Worm (Caenorhabditis elegans) whole organism, L2 larva: ENCODE data around the gene F35H10.3.

ENCODE experiments used
- C34F6.9 ChIP-seq: fragments of 150-350 bp; optimal IDR thresholded peaks from 2 replicates; lab custom pipeline; 2014; ENCODE audit warnings: missing biosample characterization, missing genetic modification characterization
- F13H6.1 ChIP-seq: sonication (generic microtip); optimal IDR thresholded peaks from 2 replicates; lab custom pipeline; 2016; ENCODE audit warnings: missing genetic modification characterization, missing compliant biosample characterization
- Y55F3AM.14 ChIP-seq: fragments of 200-800 bp; sonication (Bioruptor generic); optimal IDR thresholded peaks from 2 replicates; lab custom pipeline; 2018; ENCODE audit warnings: mild to moderate bottlenecking, missing genetic modification characterization, missing compliant biosample characterization
- ZK546.5 ChIP-seq: sonication (generic microtip); optimal IDR thresholded peaks from 2 replicates; lab custom pipeline; 2017; ENCODE audit warnings: missing biosample characterization, missing genetic modification characterization
- alr-1 ChIP-seq: fragments of 150-350 bp; optimal IDR thresholded peaks from 2 replicates; lab custom pipeline; 2014; ENCODE audit warnings: missing biosample characterization, missing genetic modification characterization
- aly-2 ChIP-seq: fragments of 150-350 bp; optimal IDR thresholded peaks from 2 replicates; lab custom pipeline; 2014; ENCODE audit warnings: missing biosample characterization, missing genetic modification characterization
- ama-1 ChIP-seq: fragments of 150-350 bp; optimal IDR thresholded peaks from 2 replicates; lab custom pipeline; 2018; ENCODE audit warnings: inconsistent platforms
- ceh-16 ChIP-seq: fragments of 150-350 bp; optimal IDR thresholded peaks from 2 replicates; lab custom pipeline; 2014; ENCODE audit warnings: missing biosample characterization, missing genetic modification characterization
- ceh-82 ChIP-seq: fragments of 150-350 bp; optimal IDR thresholded peaks from 2 replicates; lab custom pipeline; 2014; ENCODE audit warnings: missing biosample characterization, missing genetic modification characterization
- crh-2 ChIP-seq: sonication (generic microtip); optimal IDR thresholded peaks from 2 replicates; lab custom pipeline; 2017; ENCODE audit warnings: missing biosample characterization, missing genetic modification characterization
- dmd-4 ChIP-seq: sonication (generic microtip); optimal IDR thresholded peaks from 2 replicates; lab custom pipeline; 2017; ENCODE audit warnings: missing biosample characterization, missing genetic modification characterization
- egl-27 ChIP-seq: sonication (generic microtip); optimal IDR thresholded peaks from 3 replicates; lab custom pipeline; 2017; ENCODE audit warnings: missing biosample characterization, missing genetic modification reagents, missing genetic modification characterization
- fos-1 ChIP-seq: fragments of 150-350 bp; optimal IDR thresholded peaks from 2 replicates; lab custom pipeline; 2014; ENCODE audit warnings: missing biosample characterization, missing genetic modification characterization
- gmeb-1 ChIP-seq: fragments of 150-350 bp; optimal IDR thresholded peaks from 2 replicates; lab custom pipeline; 2014; ENCODE audit warnings: missing biosample characterization, missing genetic modification characterization
- lin-11 ChIP-seq: fragments of 150-350 bp; sonication (generic microtip); optimal IDR thresholded peaks from 2 replicates; lab custom pipeline; 2014; ENCODE audit warnings: missing biosample characterization, missing genetic modification characterization, inconsistent platforms, mixed read lengths
- lin-13 ChIP-seq: fragments of 150-350 bp; optimal IDR thresholded peaks from 2 replicates; lab custom pipeline; 2014; ENCODE audit warnings: missing biosample characterization, missing genetic modification reagents, missing genetic modification characterization
- lin-39 ChIP-seq: fragments of 150-350 bp; optimal IDR thresholded peaks from 2 replicates; lab custom pipeline; 2014; ENCODE audit warnings: missing biosample characterization, missing genetic modification reagents, missing genetic modification characterization
- lsy-2 ChIP-seq, 2 experiments: fragments of 150-350 bp in 1 of 2; sonication (generic microtip) in 1 of 2; optimal IDR thresholded peaks; 2 replicates each; lab custom pipeline; 2014 to 2017; ENCODE audit warnings: missing biosample characterization in 2 of 2, missing genetic modification characterization in 2 of 2
- mab-5 ChIP-seq: fragments of 150-350 bp; optimal IDR thresholded peaks from 2 replicates; lab custom pipeline; 2014; ENCODE audit warnings: missing biosample characterization, missing genetic modification characterization
- mdl-1 ChIP-seq, 2 experiments: fragments of 150-350 bp in 1 of 2; sonication (generic microtip) in 1 of 2; optimal IDR thresholded peaks; 2 replicates each; lab custom pipeline; 2017; ENCODE audit warnings: missing biosample characterization in 2 of 2, missing genetic modification characterization in 2 of 2
- nhr-10 ChIP-seq: sonication (generic microtip); optimal IDR thresholded peaks from 2 replicates; lab custom pipeline; 2017; ENCODE audit warnings: missing biosample characterization, missing genetic modification characterization
- nhr-11 ChIP-seq: fragments of 150-350 bp; optimal IDR thresholded peaks from 2 replicates; lab custom pipeline; 2014; ENCODE audit warnings: missing biosample characterization, missing genetic modification characterization
- nhr-12 ChIP-seq: fragments of 150-350 bp; optimal IDR thresholded peaks from 2 replicates; lab custom pipeline; 2014; ENCODE audit warnings: missing biosample characterization, missing genetic modification characterization
- nhr-129 ChIP-seq: fragments of 150-350 bp; optimal IDR thresholded peaks from 2 replicates; lab custom pipeline; 2014; ENCODE audit warnings: missing biosample characterization, missing genetic modification characterization
- nhr-21 ChIP-seq: fragments of 150-350 bp; optimal IDR thresholded peaks from 2 replicates; lab custom pipeline; 2014; ENCODE audit warnings: missing biosample characterization, missing genetic modification characterization
- nhr-23 ChIP-seq: fragments of 150-350 bp; optimal IDR thresholded peaks from 2 replicates; lab custom pipeline; 2014; ENCODE audit warnings: missing biosample characterization, missing genetic modification reagents, missing genetic modification characterization
- nhr-237 ChIP-seq: fragments of 150-350 bp; optimal IDR thresholded peaks from 2 replicates; lab custom pipeline; 2014; ENCODE audit warnings: missing biosample characterization, missing genetic modification characterization
- nhr-25 ChIP-seq: fragments of 150-350 bp; sonication (generic microtip); optimal IDR thresholded peaks from 3 replicates; lab custom pipeline; 2014; ENCODE audit warnings: missing biosample characterization, missing genetic modification characterization
- nhr-6 ChIP-seq: fragments of 150-350 bp; optimal IDR thresholded peaks from 2 replicates; lab custom pipeline; 2014; ENCODE audit warnings: missing biosample characterization, missing genetic modification characterization
- peb-1 ChIP-seq: fragments of 150-350 bp; optimal IDR thresholded peaks from 2 replicates; lab custom pipeline; 2014; ENCODE audit warnings: missing biosample characterization, missing genetic modification characterization
- sem-4 ChIP-seq: fragments of 150-350 bp; optimal IDR thresholded peaks from 2 replicates; lab custom pipeline; 2014; ENCODE audit warnings: missing biosample characterization, missing genetic modification reagents, missing genetic modification characterization
- skn-1 ChIP-seq: sonication (generic microtip); optimal IDR thresholded peaks from 2 replicates; lab custom pipeline; 2017; ENCODE audit warnings: missing biosample characterization, missing genetic modification characterization
- sma-3 ChIP-seq: sonication (generic microtip); optimal IDR thresholded peaks from 2 replicates; lab custom pipeline; 2016; ENCODE audit warnings: missing genetic modification reagents, missing genetic modification characterization, missing compliant biosample characterization
- sma-9 ChIP-seq, 2 experiments: fragments of 150-350 bp in 1 of 2; sonication (generic microtip) in 1 of 2; optimal IDR thresholded peaks; 2 replicates each; lab custom pipeline; 2014 to 2016; ENCODE audit warnings: missing genetic modification characterization in 2 of 2, mild to moderate bottlenecking in 1 of 2, missing biosample characterization in 1 of 2, missing compliant biosample characterization in 1 of 2, missing genetic modification reagents in 1 of 2, moderate library complexity in 1 of 2
- snpc-4 ChIP-seq: fragments of 150-350 bp; optimal IDR thresholded peaks from 2 replicates; lab custom pipeline; 2014; ENCODE audit warnings: missing biosample characterization, missing genetic modification characterization
- unc-39 ChIP-seq: fragments of 150-350 bp; optimal IDR thresholded peaks from 2 replicates; lab custom pipeline; 2014; ENCODE audit warnings: missing biosample characterization, missing genetic modification characterization
- unc-55 ChIP-seq: fragments of 150-350 bp; sonication (generic microtip); optimal IDR thresholded peaks from 3 replicates; lab custom pipeline; 2014; ENCODE audit warnings: missing biosample characterization, missing genetic modification reagents, missing genetic modification characterization
- unc-62 ChIP-seq: fragments of 150-350 bp; optimal IDR thresholded peaks from 2 replicates; lab custom pipeline; 2014; ENCODE audit warnings: missing biosample characterization, missing genetic modification reagents, missing genetic modification characterization
- ztf-1 ChIP-seq: fragments of 200-800 bp; sonication (Bioruptor generic); conservative IDR thresholded peaks from 2 replicates; pipeline ENCODE4 v1.3.6; 2022; ENCODE audit warnings: missing genetic modification characterization, missing compliant biosample characterization
- ztf-4 ChIP-seq: fragments of 150-350 bp; optimal IDR thresholded peaks from 2 replicates; lab custom pipeline; 2014; ENCODE audit warnings: missing biosample characterization, missing genetic modification characterization

Gene F35H10.3

DNA sequence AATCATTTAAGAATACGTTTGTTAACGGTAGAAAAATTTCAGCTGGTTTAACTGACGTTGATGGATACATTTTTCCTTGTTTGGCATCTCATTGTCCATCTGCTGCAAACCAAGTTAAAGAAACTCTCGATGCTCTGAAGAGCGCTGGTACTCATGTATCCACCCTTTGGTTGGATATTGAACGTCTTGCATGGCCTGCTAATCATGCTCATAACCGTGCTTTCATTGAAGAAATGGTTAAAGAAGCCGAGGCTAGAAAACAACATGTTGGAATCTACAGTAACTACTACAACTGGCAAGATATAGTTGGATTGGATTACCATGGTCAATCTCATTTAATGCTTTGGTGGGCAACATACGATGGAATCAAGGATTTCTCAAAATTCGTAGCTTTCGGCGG is 7.3 kb downstream of the F35H10.3 start:
- TF ChIP-seq fos-1 (tag; lab: Kevin White, UChicago) (no peak), nhr-6 (tag; lab: Kevin White, UChicago) (no peak), lin-13 (GFP tag; lab: Kevin White, UChicago) (no peak), ztf-4 (tag; lab: Kevin White, UChicago) (no peak), C34F6.9 (no peak), ZK546.5 (tag; lab: Kevin White, UChicago) (no peak), gmeb-1 (tag; lab: Kevin White, UChicago) (no peak), aly-2 (tag; lab: Kevin White, UChicago) (no peak)
- TF ChIP-seq, all 48 proteins: peak for 0

DNA sequence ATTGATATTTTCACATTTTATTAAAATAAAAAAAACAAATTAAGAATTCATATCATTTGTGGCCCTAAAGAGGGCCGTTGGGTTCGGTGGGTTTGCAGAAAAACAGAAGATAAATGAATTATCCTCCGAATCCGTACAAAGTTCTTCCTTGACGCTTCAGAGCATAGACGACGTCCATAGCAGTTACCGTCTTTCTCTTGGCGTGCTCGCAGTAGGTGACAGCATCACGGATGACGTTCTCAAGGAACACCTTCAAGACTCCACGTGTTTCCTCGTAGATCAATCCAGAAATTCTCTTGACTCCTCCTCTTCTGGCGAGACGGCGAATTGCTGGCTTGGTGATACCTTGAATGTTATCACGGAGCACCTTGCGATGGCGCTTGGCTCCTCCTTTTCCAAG is 7.8 kb downstream of the F35H10.3 start:
- TF ChIP-seq ceh-16 (no peak), nhr-25 (tag; lab: Kevin White, UChicago) (no peak), aly-2 (tag; lab: Kevin White, UChicago) (no peak), unc-55 (GFP tag; lab: Kevin White, UChicago) (no peak), egl-27 (no peak), snpc-4 (tag; lab: Kevin White, UChicago) (no peak), dmd-4 (tag; lab: Kevin White, UChicago) (no peak), F13H6.1 (no peak), Y55F3AM.14 (GFP tag; lab: Kevin White, UChicago) (no peak), gmeb-1 (tag; lab: Kevin White, UChicago) (no peak), sma-3 (GFP tag; lab: Kevin White, UChicago) (no peak), alr-1 (tag; lab: Kevin White, UChicago) (no peak), fos-1 (tag; lab: Kevin White, UChicago) (no peak), ztf-4 (tag; lab: Kevin White, UChicago) (no peak), ceh-82 (tag; lab: Kevin White, UChicago) (no peak), unc-39 (tag; lab: Kevin White, UChicago) (no peak), sem-4 (tag; lab: Kevin White, UChicago) (no peak), lin-39 (no peak)

DNA sequence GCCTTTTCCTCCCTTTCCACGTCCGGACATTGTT is 8.0 kb downstream of the F35H10.3 start, which contains the start of gene his-31:
TSS of gene his-31 (minus strand) at position 30 of the 34 bp plus-strand sequence.
- TF ChIP-seq mab-5 (tag; lab: Kevin White, UChicago) (no peak), alr-1 (tag; lab: Kevin White, UChicago) (no peak), nhr-12 (tag; lab: Kevin White, UChicago) (no peak), unc-55 (GFP tag; lab: Kevin White, UChicago) (no peak), aly-2 (tag; lab: Kevin White, UChicago) (no peak), ama-1 (lab: Kevin White, UChicago) (no peak), snpc-4 (tag; lab: Kevin White, UChicago) (no peak), fos-1 (tag; lab: Kevin White, UChicago) (no peak), nhr-10 (tag; lab: Kevin White, UChicago) (no peak), lin-11 (tag; lab: Kevin White, UChicago) (no peak), lsy-2 (tag; optimal IDR thresholded peaks at IDR 0.05; lab: Kevin White, UChicago) (no peak), unc-39 (tag; lab: Kevin White, UChicago) (no peak), gmeb-1 (tag; lab: Kevin White, UChicago) (no peak), nhr-23 (tag; lab: Kevin White, UChicago) (no peak), unc-62 (GFP tag; lab: Kevin White, UChicago) (no peak), nhr-25 (tag; lab: Kevin White, UChicago) (no peak)

DNA sequence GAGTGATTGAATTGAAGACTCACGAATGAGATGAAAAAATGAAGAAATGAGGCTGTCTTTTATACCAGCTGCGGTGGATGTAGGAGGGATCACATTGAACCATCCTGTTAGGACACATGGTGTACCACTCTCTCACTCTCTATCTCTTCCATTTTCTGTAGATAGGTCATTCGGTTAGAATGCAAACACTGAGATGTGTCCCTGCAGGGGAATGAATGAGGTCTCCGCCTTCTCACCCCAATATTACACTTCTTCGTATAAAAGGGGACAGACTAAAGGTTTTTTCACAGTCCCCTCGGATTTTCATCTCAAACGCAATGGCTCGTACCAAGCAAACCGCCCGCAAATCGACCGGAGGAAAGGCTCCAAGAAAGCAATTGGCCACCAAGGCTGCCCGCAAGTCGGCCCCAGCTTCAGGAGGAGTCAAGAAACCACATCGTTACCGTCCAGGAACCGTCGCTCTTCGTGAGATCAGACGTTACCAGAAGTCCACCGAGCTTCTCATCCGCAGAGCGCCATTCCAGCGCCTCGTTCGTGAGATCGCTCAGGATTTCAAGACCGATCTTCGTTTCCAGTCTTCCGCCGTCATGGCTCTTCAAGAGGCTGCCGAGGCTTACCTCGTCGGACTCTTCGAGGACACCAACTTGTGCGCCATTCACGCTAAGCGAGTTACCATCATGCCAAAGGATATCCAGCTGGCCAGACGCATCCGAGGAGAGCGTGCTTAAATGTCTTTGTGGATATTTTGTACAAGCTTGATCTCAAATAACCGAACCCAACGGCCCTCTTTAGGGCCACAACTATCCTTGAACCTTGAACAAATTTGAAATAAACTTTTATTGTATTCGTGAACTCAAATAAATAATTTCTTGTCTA is 8.5 kb downstream of the F35H10.3 start, which contains the start of gene his-32:
TSS of gene his-32 (plus strand) at position 318 of the 876 bp plus-strand sequence.
- TF ChIP-seq gmeb-1 (tag; lab: Kevin White, UChicago), result no peak
- no peak for TF ChIP-seq nhr-237 (tag; lab: Kevin White, UChicago)
- peak; percentile 67 for TF ChIP-seq lin-13 (GFP tag; lab: Kevin White, UChicago)
- TF ChIP-seq egl-27, result no peak
- no peak for TF ChIP-seq ztf-1
- TF ChIP-seq nhr-11 (tag; lab: Kevin White, UChicago), result no peak
- no peak for TF ChIP-seq alr-1 (tag; lab: Kevin White, UChicago)
- no peak for TF ChIP-seq peb-1 (tag; lab: Kevin White, UChicago)
- peak; percentile 55 for TF ChIP-seq sma-3 (GFP tag; lab: Kevin White, UChicago)
- TF ChIP-seq lsy-2 (tag; optimal IDR thresholded peaks at IDR 0.05; lab: Kevin White, UChicago), result no peak
- peak; percentile 37 for TF ChIP-seq nhr-21
- no peak for TF ChIP-seq unc-55 (GFP tag; lab: Kevin White, UChicago)
- peak; percentile 80 for TF ChIP-seq nhr-6 (tag; lab: Kevin White, UChicago)
- no peak for TF ChIP-seq skn-1 (tag; lab: Kevin White, UChicago)
- TF ChIP-seq lin-39, result no peak
- TF ChIP-seq dmd-4 (tag; lab: Kevin White, UChicago), result no peak
- no peak for TF ChIP-seq ceh-82 (tag; lab: Kevin White, UChicago)
- TF ChIP-seq sma-9 (GFP tag; optimal IDR thresholded peaks at IDR 0.05; lab: Kevin White, UChicago), result peak; percentile 5
- no peak for TF ChIP-seq sma-9 (tag; optimal IDR thresholded peaks at IDR 0.05; lab: Kevin White, UChicago)
- no peak for TF ChIP-seq mdl-1 (tag; optimal IDR thresholded peaks at IDR 0.05; lab: Kevin White, UChicago)
- TF ChIP-seq mab-5 (tag; lab: Kevin White, UChicago), result peak; percentile 66
- TF ChIP-seq crh-2 (tag; lab: Kevin White, UChicago), result no peak
- peak; percentile 68 for TF ChIP-seq nhr-129 (tag; lab: Kevin White, UChicago)
- peak; percentile 21 for TF ChIP-seq fos-1 (tag; lab: Kevin White, UChicago)
- peak; percentile 95 for TF ChIP-seq nhr-25 (tag; lab: Kevin White, UChicago)
- TF ChIP-seq ztf-4 (tag; lab: Kevin White, UChicago), result no peak
- TF ChIP-seq unc-39 (tag; lab: Kevin White, UChicago), result no peak
- TF ChIP-seq nhr-23 (tag; lab: Kevin White, UChicago), result no peak
- peak; percentile 97 for TF ChIP-seq ceh-16
- TF ChIP-seq sem-4 (tag; lab: Kevin White, UChicago), result peak; percentile 75
- TF ChIP-seq C34F6.9, result peak; percentile 30
- TF ChIP-seq F13H6.1, result no peak
